Fruit fly (Drosophila melanogaster) whole organism, embryonic: Measurements from ENCODE around the gene qm.

ENCODE experiments used
- Ada2b ChIP-seq: fragments of 200-800 bp; sonication (Bioruptor generic); IDR thresholded peaks from 2 replicates; pipeline ENCODE4 v1.3.6; 2022; ENCODE audit warnings: missing biosample characterization, missing genetic modification characterization
- Atf6 ChIP-seq: fragments of 200-800 bp; sonication (Bioruptor generic); IDR thresholded peaks from 2 replicates; pipeline ENCODE4 v1.3.6; 2022; ENCODE audit warnings: missing biosample characterization, missing genetic modification characterization
- Blimp-1 ChIP-seq: fragments of 200-800 bp; sonication (Bioruptor generic); optimal IDR thresholded peaks from 3 replicates; lab custom pipeline; 2018; ENCODE audit warnings: missing biosample characterization, missing genetic modification characterization, mild to moderate bottlenecking, moderate library complexity, missing genetic modification reagents
- CG10431 ChIP-seq: fragments of 200-800 bp; sonication (Bioruptor generic); optimal IDR thresholded peaks from 3 replicates; lab custom pipeline; 2018; ENCODE audit warnings: missing biosample characterization, mild to moderate bottlenecking, missing genetic modification characterization
- CG10462 ChIP-seq: fragments of 200-800 bp; sonication (Bioruptor generic); optimal IDR thresholded peaks from 2 replicates; lab custom pipeline; 2016; ENCODE audit warnings: missing biosample characterization, missing genetic modification characterization
- CG11695 ChIP-seq: fragments of 200-800 bp; sonication (Bioruptor generic); IDR thresholded peaks from 3 replicates; pipeline ENCODE4 v1.3.6; 2022; ENCODE audit warnings: missing biosample characterization, missing genetic modification characterization
- CG12219 ChIP-seq: fragments of 200-800 bp; sonication (Bioruptor generic); optimal IDR thresholded peaks from 3 replicates; lab custom pipeline; 2018; ENCODE audit warnings: missing biosample characterization, mild to moderate bottlenecking, missing genetic modification characterization
- CG17186 ChIP-seq: fragments of 200-800 bp; sonication (Bioruptor generic); optimal IDR thresholded peaks from 3 replicates; lab custom pipeline; 2017; ENCODE audit warnings: missing biosample characterization, missing genetic modification reagents, missing genetic modification characterization
- CG17912 ChIP-seq: fragments of 200-800 bp; sonication (Bioruptor generic); optimal IDR thresholded peaks from 2 replicates; lab custom pipeline; 2018; ENCODE audit warnings: missing biosample characterization, mild to moderate bottlenecking, missing genetic modification characterization
- CG34224 ChIP-seq: fragments of 200-800 bp; sonication (Bioruptor generic); IDR thresholded peaks from 3 replicates; pipeline ENCODE4 v1.3.6; 2022; ENCODE audit warnings: missing biosample characterization, missing genetic modification characterization; ENCODE audit not compliant: partially characterized antibody
- CG5953 ChIP-seq: fragments of 200-800 bp; sonication (Bioruptor generic); IDR thresholded peaks from 2 replicates; pipeline ENCODE4 v1.3.6; 2022; ENCODE audit warnings: missing biosample characterization, missing genetic modification characterization
- CG9876 ChIP-seq: fragments of 200-800 bp; sonication (Bioruptor generic); optimal IDR thresholded peaks from 2 replicates; lab custom pipeline; 2016; ENCODE audit warnings: missing biosample characterization, missing genetic modification characterization
- Dbx ChIP-seq: fragments of 200-800 bp; sonication (Bioruptor generic); IDR thresholded peaks from 3 replicates; pipeline ENCODE4 v1.3.6; 2022; ENCODE audit warnings: missing biosample characterization, missing genetic modification characterization
- Dek ChIP-seq: fragments of 200-800 bp; sonication (Bioruptor generic); optimal IDR thresholded peaks from 3 replicates; lab custom pipeline; 2019; ENCODE audit warnings: missing biosample characterization, mild to moderate bottlenecking, missing genetic modification characterization, moderate library complexity
- Dp ChIP-seq: fragments of 200-800 bp; sonication (Bioruptor generic); optimal IDR thresholded peaks from 2 replicates; lab custom pipeline; 2018; ENCODE audit warnings: missing biosample characterization, mild to moderate bottlenecking, missing genetic modification characterization, moderate library complexity
- Ets65A ChIP-seq: fragments of 200-800 bp; sonication (Bioruptor generic); peaks from one replicate; lab custom pipeline; 2016; ENCODE audit warnings: missing biosample characterization, missing genetic modification characterization
- Hand ChIP-seq: fragments of 200-800 bp; sonication (Bioruptor generic); optimal IDR thresholded peaks from 2 replicates; lab custom pipeline; 2017; ENCODE audit warnings: mild to moderate bottlenecking, missing biosample characterization, missing genetic modification reagents, missing genetic modification characterization
- Hmr ChIP-seq: fragments of 200-800 bp; sonication (Bioruptor generic); optimal IDR thresholded peaks from 3 replicates; lab custom pipeline; 2017; ENCODE audit warnings: mild to moderate bottlenecking, missing biosample characterization, missing genetic modification reagents, missing genetic modification characterization
- Hr39 ChIP-seq: fragments of >200 bp; optimal IDR thresholded peaks from 2 replicates; lab custom pipeline; 2017
- Nf-YA ChIP-seq: fragments of 200-800 bp; sonication (Bioruptor generic); IDR thresholded peaks from 2 replicates; pipeline ENCODE4 v1.3.6; 2022; ENCODE audit warnings: missing biosample characterization, missing genetic modification characterization
- Sin3A ChIP-seq: fragments of >200 bp; optimal IDR thresholded peaks from 2 replicates; lab custom pipeline; 2018
- Stat92E ChIP-seq, 3 experiments: fragments of >200 bp in 2 of 3; fragments of 200-800 bp in 1 of 3; sonication (Bioruptor generic) in 1 of 3; optimal IDR thresholded peaks; 2 replicates each; lab custom pipeline; 2017 to 2019; ENCODE audit warnings: missing biosample characterization in 3 of 3, missing genetic modification characterization in 3 of 3, mild to moderate bottlenecking in 1 of 3, moderate library complexity in 1 of 3
- Vsx1 ChIP-seq: fragments of 200-800 bp; sonication (Bioruptor generic); optimal IDR thresholded peaks from 2 replicates; lab custom pipeline; 2017; ENCODE audit warnings: missing biosample characterization, mild to moderate bottlenecking, missing genetic modification characterization, missing genetic modification reagents
- YL-1 ChIP-seq: fragments of 200-800 bp; sonication (Bioruptor generic); optimal IDR thresholded peaks from 3 replicates; lab custom pipeline; 2017; ENCODE audit warnings: missing biosample characterization, mild to moderate bottlenecking, missing genetic modification characterization
- ara ChIP-seq: fragments of 200-800 bp; sonication (Bioruptor generic); IDR thresholded peaks from 2 replicates; pipeline ENCODE4 v1.3.6; 2022; ENCODE audit warnings: missing biosample characterization, missing genetic modification characterization
- az2 ChIP-seq: fragments of 200-800 bp; sonication (Bioruptor generic); optimal IDR thresholded peaks from 3 replicates; lab custom pipeline; 2016; ENCODE audit warnings: missing biosample characterization, missing genetic modification characterization
- bab2 ChIP-seq: fragments of 200-800 bp; sonication (Bioruptor generic); optimal IDR thresholded peaks from 2 replicates; lab custom pipeline; 2016; ENCODE audit warnings: missing biosample characterization, missing genetic modification characterization
- cad ChIP-seq: fragments of >200 bp; optimal IDR thresholded peaks from 2 replicates; lab custom pipeline; 2017; ENCODE audit warnings: missing biosample characterization, missing genetic modification characterization
- cato ChIP-seq: fragments of 200-800 bp; sonication (Bioruptor generic); optimal IDR thresholded peaks from 2 replicates; lab custom pipeline; 2016; ENCODE audit warnings: missing biosample characterization, missing genetic modification characterization, borderline replicate concordance
- cg ChIP-seq: fragments of 200-800 bp; sonication (Bioruptor generic); optimal IDR thresholded peaks from 3 replicates; lab custom pipeline; 2019; ENCODE audit warnings: missing biosample characterization, mild to moderate bottlenecking, missing genetic modification characterization, moderate library complexity
- crol ChIP-seq: fragments of 200-800 bp; sonication (Bioruptor generic); IDR thresholded peaks from 2 replicates; pipeline ENCODE4 v1.3.6; 2022; ENCODE audit warnings: missing biosample characterization, missing genetic modification characterization
- dmrt11E ChIP-seq: fragments of 200-800 bp; sonication (Bioruptor generic); optimal IDR thresholded peaks from 3 replicates; lab custom pipeline; 2018; ENCODE audit warnings: missing biosample characterization, mild to moderate bottlenecking, missing genetic modification characterization, moderate library complexity
- en ChIP-seq: fragments of 200-800 bp; sonication (Bioruptor generic); optimal IDR thresholded peaks from 2 replicates; lab custom pipeline; 2016; ENCODE audit warnings: missing biosample characterization, missing genetic modification characterization
- fd102C ChIP-seq: fragments of 200-800 bp; sonication (Bioruptor generic); optimal IDR thresholded peaks from 2 replicates; lab custom pipeline; 2018; ENCODE audit warnings: missing biosample characterization, mild to moderate bottlenecking, missing genetic modification characterization, moderate library complexity
- gcm ChIP-seq: fragments of 200-800 bp; sonication (Bioruptor generic); optimal IDR thresholded peaks from 2 replicates; lab custom pipeline; 2019; ENCODE audit warnings: missing biosample characterization, mild to moderate bottlenecking, missing genetic modification characterization, moderate library complexity
- gsb ChIP-seq: fragments of 200-800 bp; sonication (Bioruptor generic); IDR thresholded peaks from 2 replicates; pipeline ENCODE4 v1.3.6; 2022; ENCODE audit warnings: missing biosample characterization, missing genetic modification characterization
- lmd ChIP-seq: fragments of 200-800 bp; sonication (Bioruptor generic); IDR thresholded peaks from 2 replicates; pipeline ENCODE4 v1.3.6; 2022; ENCODE audit warnings: missing biosample characterization, missing genetic modification characterization
- lov ChIP-seq, 2 experiments: fragments of 200-800 bp in 1 of 2; fragments of >200 bp in 1 of 2; sonication (Bioruptor generic) in 1 of 2; IDR thresholded peaks in 1 of 2; optimal IDR thresholded peaks in 1 of 2; 2 replicates in 1 of 2; 3 replicates in 1 of 2; pipeline versions ENCODE4 v1.3.6 to Lab custom; 2017 to 2022; ENCODE audit warnings: missing biosample characterization in 1 of 2, missing genetic modification characterization in 1 of 2
- otp ChIP-seq: fragments of 200-800 bp; sonication (Bioruptor generic); IDR thresholded peaks from 3 replicates; pipeline ENCODE4, ENCODE4 v1.3.6; 2022; ENCODE audit warnings: missing biosample characterization, missing genetic modification characterization
- pho ChIP-seq: fragments of 200-800 bp; sonication (Bioruptor generic); optimal IDR thresholded peaks from 2 replicates; lab custom pipeline; 2016; ENCODE audit warnings: missing biosample characterization, missing genetic modification characterization
- pum ChIP-seq: fragments of 200-800 bp; sonication (Bioruptor generic); optimal IDR thresholded peaks from 2 replicates; lab custom pipeline; 2016; ENCODE audit warnings: missing biosample characterization, missing genetic modification characterization
- repo ChIP-seq: fragments of 200-800 bp; sonication (Bioruptor generic); optimal IDR thresholded peaks from 2 replicates; lab custom pipeline; 2016; ENCODE audit warnings: missing biosample characterization, missing genetic modification characterization
- run ChIP-seq: fragments of 200-800 bp; sonication (Bioruptor generic); optimal IDR thresholded peaks from 3 replicates; lab custom pipeline; 2018; ENCODE audit warnings: missing biosample characterization, mild to moderate bottlenecking, missing genetic modification characterization
- shn ChIP-seq: fragments of 200-800 bp; sonication (Bioruptor generic); optimal IDR thresholded peaks from 3 replicates; lab custom pipeline; 2016; ENCODE audit warnings: missing biosample characterization, missing genetic modification characterization
- unpg ChIP-seq: fragments of 200-800 bp; sonication (Bioruptor generic); optimal IDR thresholded peaks from 3 replicates; lab custom pipeline; 2018; ENCODE audit warnings: missing biosample characterization, mild to moderate bottlenecking, missing genetic modification characterization, moderate library complexity
- vnd ChIP-seq: fragments of 200-800 bp; sonication (Bioruptor generic); IDR thresholded peaks from 3 replicates; pipeline ENCODE4 v1.3.6; 2022; ENCODE audit warnings: missing biosample characterization, missing genetic modification characterization; ENCODE audit not compliant: partially characterized antibody
- z ChIP-seq: fragments of 200-800 bp; sonication (Bioruptor generic); IDR thresholded peaks from 3 replicates; pipeline ENCODE4 v1.3.6; 2022; ENCODE audit warnings: missing biosample characterization, missing genetic modification characterization
- zen2 ChIP-seq: fragments of 200-800 bp; sonication (Bioruptor generic); IDR thresholded peaks from 3 replicates; pipeline ENCODE4 v1.3.6; 2022; ENCODE audit warnings: missing biosample characterization, missing genetic modification characterization; ENCODE audit not compliant: partially characterized antibody
- zfh1 ChIP-seq: fragments of 200-800 bp; sonication (Bioruptor generic); IDR thresholded peaks from 3 replicates; pipeline ENCODE4 v1.3.6; 2022; ENCODE audit warnings: missing biosample characterization, missing genetic modification characterization

The qm gene

DNA sequence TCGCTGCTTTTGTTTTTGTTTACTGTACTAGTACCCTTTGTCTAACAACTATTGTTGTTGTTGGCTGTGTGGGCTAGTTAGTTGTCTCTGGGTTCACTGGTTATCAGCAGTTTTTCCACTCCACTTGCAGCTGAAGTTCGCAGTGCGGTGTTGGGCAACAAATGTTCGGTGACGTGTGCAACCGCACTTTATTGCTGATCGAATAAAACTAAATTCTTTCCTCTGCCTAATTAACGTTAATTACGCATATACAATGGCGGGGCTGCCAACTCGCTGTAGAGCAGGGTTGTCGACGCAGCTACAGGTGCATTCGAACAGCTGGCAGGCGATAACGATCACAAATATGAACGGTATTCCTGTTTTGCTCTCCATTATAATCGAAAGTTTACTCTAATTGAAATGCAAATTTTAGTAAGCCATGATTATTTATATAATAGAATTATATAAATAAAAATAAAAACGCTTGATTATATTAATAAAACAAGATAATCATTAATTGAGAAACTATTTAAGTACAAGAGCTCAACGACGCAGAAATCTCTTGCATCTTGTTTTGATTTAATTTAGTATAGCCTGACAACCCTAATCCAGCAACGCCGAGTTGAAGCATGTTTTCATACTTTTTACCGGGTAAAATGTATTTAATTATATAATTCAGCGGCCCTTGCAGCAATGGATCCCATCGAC, 19.4 kb upstream of the qm start, which contains the start of the genes mrva, CG42307 and mus312 (continued):
- TF ChIP-seq lov (optimal IDR thresholded peaks at IDR 0.05; lab: Kevin White, UChicago) (no peak), lov (GFP tag; IDR thresholded peaks at IDR 0.05; lab: Robert Waterston, UW) (0 out of 3 replicates have a peak, but pooled peaks have one; percentile 65), pum (GFP tag; lab: Kevin White, UChicago) (peak; percentile 45), unpg (GFP tag; lab: Kevin White, UChicago) (peak; percentile 94), Nf-YA (peak; percentile 46; the same call in 1 of the 2 replicates), Hr39 (no peak), Blimp-1 (GFP tag; lab: Kevin White, UChicago) (peak; percentile 90), CG17912 (GFP tag; lab: Kevin White, UChicago) (peak; percentile 79), ara (GFP tag; lab: Robert Waterston, UW) (peak; percentile 60; the same call in 1 of the 2 replicates), CG17186 (GFP tag; lab: Kevin White, UChicago) (peak; percentile 23), Dbx (GFP tag; lab: Robert Waterston, UW) (peak; percentile 83), Hmr (GFP tag; lab: Kevin White, UChicago) (no peak), zfh1 (GFP tag; lab: Robert Waterston, UW) (peak; percentile 85), run (tag; lab: Kevin White, UChicago) (peak; percentile 80), CG10462 (peak; percentile 72), pho (GFP tag; lab: Kevin White, UChicago) (no peak), CG12219 (GFP tag; lab: Kevin White, UChicago) (peak; percentile 32), CG9876 (peak; percentile 5), CG34224 (no peak), Dek (peak; percentile 91), az2 (GFP tag; lab: Kevin White, UChicago) (peak; percentile 88), Atf6 (peak; percentile 69), z (GFP tag; lab: Robert Waterston, UW) (no peak), CG5953 (peak; percentile 68; the same call in 1 of the 2 replicates), en (GFP tag; lab: Kevin White, UChicago) (no peak), cg (GFP tag; lab: Kevin White, UChicago) (no peak), Hand (GFP tag; lab: Kevin White, UChicago) (peak; percentile 74), Ets65A (peak; percentile 62), vnd (GFP tag; lab: Robert Waterston, UW) (no peak), gsb (0 out of 2 replicates have a peak, but pooled peaks have one; percentile 12), cato (GFP tag; lab: Kevin White, UChicago) (peak; percentile 59), CG10431 (GFP tag; lab: Kevin White, UChicago) (peak; percentile 75), cad (GFP tag; lab: Kevin White, UChicago) (no peak), Dp (GFP tag; lab: Kevin White, UChicago) (peak; percentile 19), Stat92E (GFP tag; optimal IDR thresholded peaks at IDR 0.05; lab: Kevin White, UChicago) (peak in 1 of 3 experiments; percentile 36), gcm (GFP tag; lab: Kevin White, UChicago) (peak; percentile 93), Vsx1 (peak; percentile 98), zen2 (GFP tag; lab: Robert Waterston, UW) (no peak), lmd (GFP tag; lab: Robert Waterston, UW) (peak; percentile 82), fd102C (no peak), repo (GFP tag; lab: Kevin White, UChicago) (peak; percentile 52), dmrt11E (tag; lab: Kevin White, UChicago) (peak; percentile 91), crol (no peak), Ada2b (GFP tag; lab: Robert Waterston, UW) (peak; percentile 82), bab2 (GFP tag; lab: Kevin White, UChicago) (peak; percentile 41), CG11695 (GFP tag; lab: Robert Waterston, UW) (peak; percentile 83), YL-1 (peak; percentile 95), shn (peak; percentile 17), Sin3A (lab: Kevin White, UChicago) (peak; percentile 43), otp (GFP tag; lab: Robert Waterston, UW) (peak; percentile 82)
